Worm (Caenorhabditis elegans) whole organism, young adult: ENCODE data around the gene B0336.12.

Experiments used
- F33H1.4 ChIP-seq: fragments of 200-800 bp; sonication (Bioruptor generic); IDR thresholded peaks from 2 replicates; pipeline ENCODE4 v1.3.6; 2022; ENCODE audit warnings: missing genetic modification reagents, missing genetic modification characterization, missing compliant biosample characterization
- snpc-3.4 ChIP-seq: sonication (generic microtip); optimal IDR thresholded peaks from 2 replicates; lab custom pipeline; 2017; ENCODE audit warnings: missing genetic modification characterization, mild to moderate bottlenecking, missing compliant biosample characterization, antibody characterized with exemption, moderate library complexity, missing genotype, missing genetic modification reagents

DNA sequence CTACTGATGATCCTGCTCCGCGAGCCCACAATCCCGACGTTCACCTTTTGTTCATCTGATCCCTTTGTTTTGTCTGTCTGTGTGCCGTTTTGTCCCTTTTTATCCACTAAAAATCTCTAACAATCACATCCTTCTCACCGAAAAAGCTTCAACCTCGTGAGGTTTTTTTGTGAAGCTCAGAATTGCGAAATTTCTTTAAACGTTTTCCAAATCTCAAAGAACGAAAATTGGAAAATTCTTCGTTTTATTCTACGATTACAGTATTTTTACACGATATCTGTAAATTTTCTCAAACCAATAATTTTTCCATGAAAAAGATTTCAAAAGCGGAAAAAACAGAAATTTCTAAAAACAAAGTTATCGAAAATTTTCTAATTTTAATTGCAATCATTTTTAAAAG is 35.7 kb downstream of the B0336.12 start:
- TF ChIP-seq F33H1.4 (no peak), snpc-3.4 (tag; lab: Kevin White, UChicago) (no peak)
